Worm (Caenorhabditis elegans): ENCODE data around the gene chl-1.
"Not testable (repeated sequence)": the region's sequence is repeated elsewhere in the genome, so short reads cannot be mapped to it uniquely, and the experiment has no call there.

Gene chl-1

DNA sequence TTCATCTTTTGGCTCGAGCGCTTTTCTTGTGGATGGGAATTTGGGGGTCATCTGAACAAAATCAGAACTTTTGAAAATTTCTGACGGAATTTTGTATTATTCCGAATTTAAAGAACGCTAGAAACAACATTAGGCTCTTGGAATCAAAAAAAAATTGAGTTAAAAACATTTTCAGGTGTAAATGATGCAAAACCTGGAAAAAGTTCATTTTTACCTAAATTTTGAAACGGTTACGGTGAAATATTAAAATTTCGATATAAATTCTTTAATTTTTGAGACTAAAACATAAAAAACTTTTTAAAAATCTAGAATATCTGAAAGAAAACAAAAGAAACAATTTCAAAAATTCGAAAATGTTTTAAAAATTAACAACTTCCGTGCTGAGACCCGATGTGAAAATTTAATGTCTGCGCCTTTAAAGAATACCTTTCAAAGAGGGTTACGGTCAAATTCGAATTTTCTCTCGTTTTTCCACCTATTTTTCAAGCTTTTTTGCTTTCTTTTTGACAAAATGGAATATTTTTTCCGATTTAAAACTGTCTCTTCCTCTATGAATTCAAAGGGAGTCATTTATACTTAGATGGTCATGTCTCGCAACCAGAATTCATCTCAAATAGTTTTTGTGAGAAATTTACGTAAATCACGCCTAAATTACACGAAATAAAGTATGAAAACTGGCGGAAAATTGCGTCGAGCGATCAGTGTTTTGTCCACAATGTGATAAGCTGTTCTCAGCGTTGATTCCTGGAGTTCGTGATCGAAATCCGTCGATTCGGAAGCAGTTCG, 37.5 kb upstream of the chl-1 start, which contains the start of the genes H04D03.2 and ecps-2:
H04D03.2 (minus strand) TSS at position 51 of the 786 bp plus-strand sequence.
ecps-2 (plus strand) TSS at position 736 of the 786 bp plus-strand sequence.
- TF ChIP-seq T26A8.4 (GFP tag; IDR thresholded peaks at IDR 0.05): no peak
- peak in 1 of 2 experiments; percentile 66 for TF ChIP-seq unc-62 (GFP tag; optimal IDR thresholded peaks at IDR 0.05 in 1 of 2)
- no peak for TF ChIP-seq unc-62 (tag; optimal IDR thresholded peaks at IDR 0.05)

DNA sequence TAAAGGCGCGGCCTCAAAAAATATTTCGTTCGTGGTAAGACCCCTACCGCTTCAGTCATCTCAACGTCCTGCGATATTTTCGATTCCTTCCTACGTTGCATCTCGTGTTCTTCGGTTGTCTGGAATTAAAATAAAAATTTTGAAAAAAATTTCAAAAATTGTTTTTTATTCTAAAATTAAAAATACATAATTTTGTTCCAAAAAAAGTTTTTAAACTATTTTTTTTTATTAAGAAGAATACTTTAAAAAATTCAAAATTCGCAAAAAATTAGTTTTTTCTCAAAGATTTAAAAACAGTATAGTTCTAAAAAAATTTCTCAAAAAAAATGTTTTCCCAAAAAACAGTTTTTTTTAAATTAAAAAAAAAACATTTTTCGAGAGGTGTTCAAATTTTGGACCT, 33.7 kb upstream of the chl-1 start, which contains the start of gene H04D03.6:
H04D03.6 (minus strand) TSS at position 101 of the 400 bp plus-strand sequence.
- not testable (repeated sequence) for TF ChIP-seq nhr-6 (tag; optimal IDR thresholded peaks at IDR 0.05); snpc-1.2 (GFP tag; IDR thresholded peaks at IDR 0.05); nhr-77 (tag; optimal IDR thresholded peaks at IDR 0.05)

DNA sequence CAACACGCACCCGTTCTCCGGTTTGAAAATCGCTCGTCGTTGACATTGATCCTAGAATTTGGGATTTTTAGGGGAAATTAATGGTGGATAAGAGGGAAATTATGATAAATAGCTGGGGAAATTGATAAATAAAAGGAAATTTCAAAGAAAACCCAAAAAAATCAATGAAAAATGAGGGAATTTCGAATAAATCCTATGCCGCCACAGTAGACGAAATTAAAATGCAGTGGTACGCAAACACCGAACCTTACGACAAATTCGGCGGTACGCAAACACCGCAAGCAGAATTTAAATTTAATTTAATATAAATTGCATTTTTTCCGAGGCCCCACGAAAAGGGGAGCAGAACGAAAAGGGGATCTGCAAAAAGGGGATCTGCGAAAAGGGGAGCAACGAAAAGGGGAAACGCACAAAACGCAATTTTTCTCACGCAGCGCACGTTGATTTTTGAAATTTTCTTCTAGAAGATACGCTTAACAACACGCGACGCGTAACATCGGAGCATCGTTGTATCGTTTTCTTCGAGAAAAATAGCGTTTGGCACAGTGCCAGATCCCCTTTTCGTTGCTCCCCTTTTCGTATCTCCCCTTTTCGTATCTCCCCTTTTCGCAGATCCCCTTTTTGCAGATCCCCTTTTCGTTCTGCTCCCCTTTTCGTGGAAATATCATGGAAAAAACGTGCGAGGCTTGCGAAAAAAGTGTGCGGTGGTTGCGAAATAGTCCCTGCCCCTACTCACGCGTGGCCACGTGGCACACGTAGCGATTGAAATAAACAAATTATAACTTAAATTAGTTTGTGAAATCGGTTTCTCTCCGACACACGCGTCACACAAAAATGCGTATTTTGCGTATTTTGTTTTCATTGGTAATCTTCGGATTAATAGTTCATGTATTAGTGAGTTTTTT, 31.1 kb upstream of the chl-1 start, which contains the start of the genes smrd-1 and enu-3.1:
smrd-1 (minus strand) TSS at position 51 of the 905 bp plus-strand sequence.
enu-3.1 (plus strand) TSS at position 339 of the 905 bp plus-strand sequence.
- TF ChIP-seq lin-38 (GFP tag; IDR thresholded peaks at IDR 0.05): peak; percentile 89
- TF ChIP-seq vab-7 (GFP tag; IDR thresholded peaks at IDR 0.05): peak; percentile 76
- TF ChIP-seq unc-130 (GFP tag; optimal IDR thresholded peaks at IDR 0.05): peak; percentile 49
- peak; percentile 70 for TF ChIP-seq madf-9 (GFP tag; conservative IDR thresholded peaks at IDR 0.05)
- 0 out of 2 replicates have a peak, but pooled peaks have one; percentile 54 for TF ChIP-seq dmd-9 (GFP tag; IDR thresholded peaks at IDR 0.05)
- TF ChIP-seq fkh-10 (GFP tag; optimal IDR thresholded peaks at IDR 0.05): peak; percentile 8
- peak; percentile 62; the same call in 1 of the 2 replicates for TF ChIP-seq lim-7 (GFP tag; IDR thresholded peaks at IDR 0.05)
- TF ChIP-seq mes-2 (tag; optimal IDR thresholded peaks at IDR 0.05; ENCODE audit: poor library complexity, severe bottlenecking): peak; percentile 94
- TF ChIP-seq ctbp-1 (GFP tag; IDR thresholded peaks at IDR 0.05): peak; percentile 81
- peak; percentile 4 for TF ChIP-seq lin-13 (GFP tag; optimal IDR thresholded peaks at IDR 0.05)
- TF ChIP-seq hlh-30 (tag; optimal IDR thresholded peaks at IDR 0.05; ENCODE audit: insufficient read depth): peak; percentile 39
- peak; percentile 66; the same call in 1 of the 2 replicates for TF ChIP-seq arid-1 (GFP tag; conservative IDR thresholded peaks at IDR 0.05)
- peak; percentile 57; the same call in 1 of the 2 replicates for TF ChIP-seq Y48G9A.11 (GFP tag; IDR thresholded peaks at IDR 0.05)
- peak; percentile 72 for TF ChIP-seq rbr-2 (tag; optimal IDR thresholded peaks at IDR 0.05)
- TF ChIP-seq dpl-1 (GFP tag; optimal IDR thresholded peaks at IDR 0.05): peak; percentile 62
- peak; percentile 82 for TF ChIP-seq F37D6.2 (tag; optimal IDR thresholded peaks at IDR 0.05)
- peak; percentile 65 for TF ChIP-seq mep-1 (tag; optimal IDR thresholded peaks at IDR 0.05)
- 0 out of 2 replicates have a peak, but pooled peaks have one; percentile 46 for TF ChIP-seq ZK337.2 (GFP tag; IDR thresholded peaks at IDR 0.05)
- TF ChIP-seq tra-1 (GFP tag; IDR thresholded peaks at IDR 0.05): 0 out of 2 replicates have a peak, but pooled peaks have one; percentile 10
- TF ChIP-seq ceh-20 (GFP tag; IDR thresholded peaks at IDR 0.05): peak; percentile 58
- TF ChIP-seq unc-62 (GFP tag; optimal IDR thresholded peaks at IDR 0.05 in 1 of 2): peak in 1 of 2 experiments; percentile 17
- not testable (repeated sequence) for TF ChIP-seq unc-62 (tag; optimal IDR thresholded peaks at IDR 0.05)
- peak in 1 of 2 experiments; percentile 72 for TF ChIP-seq lsy-2 (tag; optimal IDR thresholded peaks at IDR 0.05)
- TF ChIP-seq ceh-44 (GFP tag; IDR thresholded peaks at IDR 0.05): peak; percentile 83
- peak; percentile 30; the same call in 1 of the 2 replicates for TF ChIP-seq T26A8.4 (GFP tag; IDR thresholded peaks at IDR 0.05)
- TF ChIP-seq egl-43 (GFP tag; IDR thresholded peaks at IDR 0.05): peak; percentile 20; the same call in 1 of the 2 replicates
- peak; percentile 10 for TF ChIP-seq nhr-11 (tag; optimal IDR thresholded peaks at IDR 0.05)
- TF ChIP-seq F49E8.2 (tag; optimal IDR thresholded peaks at IDR 0.05; ENCODE audit: borderline replicate concordance): peak; percentile 17
- TF ChIP-seq hmg-1.1 (GFP tag; IDR thresholded peaks at IDR 0.05): peak; percentile 73
- peak; percentile 94 for TF ChIP-seq ces-1 (GFP tag; optimal IDR thresholded peaks at IDR 0.05)
- TF ChIP-seq hif-1 (tag; optimal IDR thresholded peaks at IDR 0.05): peak in 1 of 2 experiments; percentile 53
- TF ChIP-seq D1046.2 (GFP tag; IDR thresholded peaks at IDR 0.05): 0 out of 2 replicates have a peak, but pooled peaks have one; percentile 66
- TF ChIP-seq dmd-6 (GFP tag; IDR thresholded peaks at IDR 0.05): peak; percentile 47
